Fruit fly (Drosophila melanogaster) whole organism, pupa: ENCODE results near the gene CG8064.

Source experiments
- CG10348 ChIP-seq: fragments of 200-800 bp; sonication (Bioruptor generic); IDR thresholded peaks from 2 replicates; pipeline ENCODE4 v1.3.6; 2022; ENCODE audit warnings: missing biosample characterization, missing genetic modification characterization
- CG12605 ChIP-seq: fragments of 200-800 bp; sonication (Bioruptor generic); IDR thresholded peaks from 2 replicates; pipeline ENCODE4 v1.3.6; 2022; ENCODE audit warnings: missing biosample characterization, missing genetic modification characterization
- CG13204 ChIP-seq: fragments of 200-800 bp; sonication (Bioruptor generic); optimal IDR thresholded peaks from 2 replicates; lab custom pipeline; 2018; ENCODE audit warnings: missing biosample characterization, mild to moderate bottlenecking, missing genetic modification characterization, moderate library complexity
- CG14655 ChIP-seq: fragments of 200-800 bp; sonication (Bioruptor generic); optimal IDR thresholded peaks from 3 replicates; lab custom pipeline; 2017; ENCODE audit warnings: mild to moderate bottlenecking, missing biosample characterization, missing genetic modification reagents, missing genetic modification characterization
- CG15710 ChIP-seq: fragments of 200-800 bp; sonication (Bioruptor generic); optimal IDR thresholded peaks from 2 replicates; lab custom pipeline; 2018; ENCODE audit warnings: missing biosample characterization, mild to moderate bottlenecking, missing genetic modification characterization, moderate library complexity
- CG17806 ChIP-seq: fragments of 200-800 bp; sonication (Bioruptor generic); optimal IDR thresholded peaks from 2 replicates; lab custom pipeline; 2018; ENCODE audit warnings: missing biosample characterization, mild to moderate bottlenecking, missing genetic modification characterization, moderate library complexity
- CG32121 ChIP-seq: fragments of 200-800 bp; sonication (Bioruptor generic); IDR thresholded peaks from 2 replicates; pipeline ENCODE4 v1.3.6; 2022; ENCODE audit warnings: missing biosample characterization, missing genetic modification characterization
- CG34367 ChIP-seq: fragments of 200-800 bp; sonication (Bioruptor generic); optimal IDR thresholded peaks from 2 replicates; lab custom pipeline; 2018; ENCODE audit warnings: missing biosample characterization, mild to moderate bottlenecking, missing genetic modification characterization
- CG4496 ChIP-seq: fragments of 200-800 bp; sonication (Bioruptor generic); IDR thresholded peaks from 3 replicates; pipeline ENCODE4 v1.3.6; 2022; ENCODE audit warnings: missing biosample characterization, missing genetic modification characterization
- CG8159 ChIP-seq: fragments of 200-800 bp; sonication (Bioruptor generic); optimal IDR thresholded peaks from 3 replicates; lab custom pipeline; 2018; ENCODE audit warnings: missing biosample characterization, mild to moderate bottlenecking, missing genetic modification characterization, moderate library complexity
- CG8301 ChIP-seq: fragments of 200-800 bp; sonication (Bioruptor generic); optimal IDR thresholded peaks from 2 replicates; lab custom pipeline; 2018; ENCODE audit warnings: missing biosample characterization, mild to moderate bottlenecking, missing genetic modification characterization
- CG9948 ChIP-seq: fragments of 200-800 bp; sonication (Bioruptor generic); optimal IDR thresholded peaks from 2 replicates; lab custom pipeline; 2018; ENCODE audit warnings: missing biosample characterization, mild to moderate bottlenecking, missing genetic modification characterization, moderate library complexity
- D1 ChIP-seq: fragments of 200-800 bp; sonication (Bioruptor generic); optimal IDR thresholded peaks from 2 replicates; lab custom pipeline; 2018; ENCODE audit warnings: missing biosample characterization, mild to moderate bottlenecking, missing genetic modification characterization, moderate library complexity
- EcR ChIP-seq: fragments of 200-800 bp; sonication (Bioruptor generic); optimal IDR thresholded peaks from 3 replicates; lab custom pipeline; 2019; ENCODE audit warnings: missing biosample characterization, missing genetic modification characterization, mild to moderate bottlenecking, moderate library complexity, missing genetic modification reagents
- Ets98B ChIP-seq: fragments of 200-800 bp; sonication (Bioruptor generic); IDR thresholded peaks from 2 replicates; pipeline ENCODE4 v1.3.6; 2022; ENCODE audit warnings: missing biosample characterization, missing genetic modification characterization
- Pif1A ChIP-seq: fragments of 200-800 bp; sonication (Bioruptor generic); optimal IDR thresholded peaks from 3 replicates; lab custom pipeline; 2016; ENCODE audit warnings: missing biosample characterization, missing genetic modification characterization
- Pif1B ChIP-seq: fragments of 200-800 bp; sonication (Bioruptor generic); optimal IDR thresholded peaks from 3 replicates; lab custom pipeline; 2016; ENCODE audit warnings: missing biosample characterization, missing genetic modification characterization
- Snoo ChIP-seq: fragments of 200-800 bp; sonication (Bioruptor generic); optimal IDR thresholded peaks from 3 replicates; lab custom pipeline; 2017; ENCODE audit warnings: missing biosample characterization, mild to moderate bottlenecking, missing genetic modification characterization, inconsistent platforms
- fd96Ca ChIP-seq: fragments of 200-800 bp; sonication (Bioruptor generic); IDR thresholded peaks from 3 replicates; pipeline ENCODE4 v1.3.6; 2022; ENCODE audit warnings: missing biosample characterization, missing genetic modification characterization
- gl ChIP-seq: fragments of 200-800 bp; sonication (Bioruptor generic); optimal IDR thresholded peaks from 2 replicates; lab custom pipeline; 2018; ENCODE audit warnings: missing biosample characterization, mild to moderate bottlenecking, missing genetic modification characterization
- rn ChIP-seq: fragments of 200-800 bp; sonication (Bioruptor generic); IDR thresholded peaks from 2 replicates; pipeline ENCODE4 v1.3.6; 2022; ENCODE audit warnings: missing biosample characterization, missing genetic modification characterization

Gene CG8064

dm6 chr3R:18311368-18311919 lies 28.0 kb downstream of the CG8064 start:
- TF ChIP-seq CG8301 (peak; percentile 13), Ets98B (peak; percentile 47; the same call in 1 of the 2 replicates), rn (GFP tag; lab: Robert Waterston, UW) (no peak), CG4496 (GFP tag; lab: Robert Waterston, UW) (peak; percentile 76), CG13204 (GFP tag; lab: Kevin White, UChicago) (peak; percentile 85), gl (tag; lab: Kevin White, UChicago) (peak; percentile 42), CG8159 (tag; lab: Kevin White, UChicago) (peak; percentile 74), EcR (GFP tag; lab: Kevin White, UChicago) (peak; percentile 84), CG14655 (GFP tag; lab: Kevin White, UChicago) (peak; percentile 34), Snoo (tag; lab: Kevin White, UChicago) (no peak), fd96Ca (GFP tag; lab: Robert Waterston, UW) (peak; percentile 70; the same call in 2 of the 3 replicates), D1 (tag; lab: Kevin White, UChicago) (no peak), CG9948 (peak; percentile 49), CG17806 (tag; lab: Kevin White, UChicago) (no peak), Pif1B (GFP tag; lab: Kevin White, UChicago) (no peak), CG12605 (GFP tag; lab: Robert Waterston, UW) (0 out of 2 replicates have a peak, but pooled peaks have one; percentile 13), CG15710 (tag; lab: Kevin White, UChicago) (peak; percentile 60), Pif1A (GFP tag; lab: Kevin White, UChicago) (no peak), CG32121 (GFP tag; lab: Robert Waterston, UW) (0 out of 2 replicates have a peak, but pooled peaks have one; percentile 26), CG34367 (tag; lab: Kevin White, UChicago) (peak; percentile 8), CG10348 (GFP tag; lab: Robert Waterston, UW) (0 out of 2 replicates have a peak, but pooled peaks have one; percentile 18)
- TF ChIP-seq, all 21 proteins: peak for 15

- TF ChIP-seq Pif1A (GFP tag; lab: Kevin White, UChicago) (peak; percentile 24), fd96Ca (GFP tag; lab: Robert Waterston, UW) (0 out of 3 replicates have a peak, but pooled peaks have one; percentile 7), EcR (GFP tag; lab: Kevin White, UChicago) (no peak), CG14655 (GFP tag; lab: Kevin White, UChicago) (peak; percentile 19), CG8159 (tag; lab: Kevin White, UChicago) (peak; percentile 7)
Measured at dm6 chr3R:18312761-18313160, 29.3 kb downstream of the CG8064 start.

DNA sequence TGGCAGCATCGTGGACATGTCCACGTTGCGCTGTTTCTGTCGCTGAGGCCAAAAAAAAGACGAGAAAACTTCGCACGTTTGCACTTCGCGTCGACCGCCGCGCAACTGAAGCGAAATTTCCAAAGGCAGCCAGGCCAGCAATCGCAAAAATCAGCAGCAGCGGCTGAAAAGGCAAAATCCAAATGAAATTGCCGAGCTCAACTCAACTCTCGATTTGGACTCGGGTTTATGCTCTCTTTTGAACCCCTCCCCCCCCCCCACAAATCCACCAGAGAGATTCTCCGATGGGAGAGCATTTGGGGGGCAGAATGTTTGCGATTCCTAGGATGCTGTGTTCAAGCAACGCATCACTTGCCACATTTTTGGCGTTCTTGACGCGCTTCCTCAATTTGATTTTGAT lies 30.9 kb downstream of the CG8064 start, which contains the start of gene PKD:
PKD (minus strand) TSS at position 88 of the 400 bp plus-strand sequence.
- TF ChIP-seq Snoo (tag; lab: Kevin White, UChicago): no peak
- TF ChIP-seq CG32121 (GFP tag; lab: Robert Waterston, UW): no peak
- TF ChIP-seq CG14655 (GFP tag; lab: Kevin White, UChicago): no peak
- TF ChIP-seq CG13204 (GFP tag; lab: Kevin White, UChicago): no peak
- TF ChIP-seq CG15710 (tag; lab: Kevin White, UChicago): no peak
- TF ChIP-seq CG34367 (tag; lab: Kevin White, UChicago): no peak
- TF ChIP-seq CG12605 (GFP tag; lab: Robert Waterston, UW): peak; percentile 26; the same call in 1 of the 2 replicates
- no peak for TF ChIP-seq CG8159 (tag; lab: Kevin White, UChicago)
- TF ChIP-seq CG8301: no peak
- TF ChIP-seq gl (tag; lab: Kevin White, UChicago): peak; percentile 14
- no peak for TF ChIP-seq Pif1A (GFP tag; lab: Kevin White, UChicago)
- TF ChIP-seq fd96Ca (GFP tag; lab: Robert Waterston, UW): no peak; the same call in 2 of the 3 replicates
- no peak for TF ChIP-seq CG9948
- no peak for TF ChIP-seq rn (GFP tag; lab: Robert Waterston, UW)
- TF ChIP-seq CG4496 (GFP tag; lab: Robert Waterston, UW): peak; percentile 77
- no peak for TF ChIP-seq Pif1B (GFP tag; lab: Kevin White, UChicago)
- no peak for TF ChIP-seq EcR (GFP tag; lab: Kevin White, UChicago)
- TF ChIP-seq CG17806 (tag; lab: Kevin White, UChicago): no peak
- TF ChIP-seq CG10348 (GFP tag; lab: Robert Waterston, UW): no peak
- no peak for TF ChIP-seq D1 (tag; lab: Kevin White, UChicago)
- TF ChIP-seq Ets98B: peak; percentile 15; the same call in 1 of the 2 replicates

DNA sequence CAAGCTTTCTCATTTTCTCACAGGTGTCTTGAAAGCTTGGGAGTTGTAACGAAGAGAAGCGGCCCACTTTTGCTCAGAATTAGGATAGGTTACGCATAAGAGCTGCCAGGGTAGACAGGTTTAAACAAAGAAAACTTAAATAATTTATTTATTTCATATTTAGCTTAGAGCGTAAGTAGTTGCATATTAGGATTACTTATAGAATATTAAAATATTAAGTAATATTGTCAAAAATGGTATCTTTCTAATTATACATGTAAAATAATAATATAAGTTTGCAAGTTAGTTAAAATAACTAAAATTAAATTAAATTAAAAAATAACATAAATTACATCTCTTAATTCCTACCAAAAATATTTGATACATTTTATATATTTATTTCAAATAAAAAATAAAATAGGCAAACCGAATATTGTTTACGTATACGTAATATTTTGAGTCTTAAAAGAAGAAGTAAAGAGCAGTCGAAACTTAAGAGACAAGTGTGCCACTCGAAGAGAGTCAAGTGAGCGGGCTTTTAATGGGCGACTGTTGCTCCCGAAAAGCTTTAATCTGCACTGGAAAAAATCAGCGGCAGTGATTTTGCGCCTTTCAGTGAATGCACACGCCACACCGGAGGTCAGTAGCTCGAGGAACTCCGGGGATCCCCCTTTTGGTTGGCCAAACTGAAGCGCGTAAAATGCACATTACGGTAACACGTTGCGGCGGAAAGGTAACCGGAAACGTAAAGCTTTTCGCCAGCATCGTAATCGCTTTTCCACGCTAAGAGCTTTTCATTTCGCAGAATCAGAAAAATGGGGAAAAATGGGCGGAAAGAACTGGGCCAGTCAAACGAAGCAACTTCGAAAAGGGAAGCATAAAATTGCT lies 31.6 kb downstream of the CG8064 start:
- TF ChIP-seq CG32121 (GFP tag; lab: Robert Waterston, UW): peak; percentile 66
- peak; percentile 55 for TF ChIP-seq Ets98B
- TF ChIP-seq EcR (GFP tag; lab: Kevin White, UChicago): peak; percentile 15
- TF ChIP-seq CG13204 (GFP tag; lab: Kevin White, UChicago): no peak
- peak; percentile 64; the same call in 1 of the 3 replicates for TF ChIP-seq fd96Ca (GFP tag; lab: Robert Waterston, UW)
- TF ChIP-seq CG9948: no peak
- peak; percentile 73 for TF ChIP-seq CG4496 (GFP tag; lab: Robert Waterston, UW)

DNA sequence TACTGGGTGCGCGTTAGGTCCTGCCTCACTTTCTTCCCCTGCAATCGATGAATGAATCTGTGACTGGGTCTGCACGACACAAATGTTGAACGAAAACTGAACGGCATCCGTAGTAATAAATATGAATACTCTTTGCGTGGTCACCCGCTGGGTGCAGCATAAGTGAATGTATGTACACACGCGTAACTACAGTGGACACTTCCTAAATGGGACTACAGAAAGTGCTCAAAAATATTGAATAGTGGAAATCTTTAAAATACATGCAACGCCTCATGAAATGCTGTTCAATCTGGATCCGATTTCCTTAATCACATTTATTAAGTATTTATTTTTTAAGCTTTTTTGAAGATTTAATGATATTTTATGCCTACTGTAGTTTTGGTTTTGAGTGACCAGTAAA lies 45.4 kb downstream of the CG8064 start, which contains the start of gene naz:
naz (minus strand) TSS at position 101 of the 400 bp plus-strand sequence.
- TF ChIP-seq D1 (tag; lab: Kevin White, UChicago) (no peak), CG8159 (tag; lab: Kevin White, UChicago) (no peak), CG9948 (no peak), rn (GFP tag; lab: Robert Waterston, UW) (no peak), CG14655 (GFP tag; lab: Kevin White, UChicago) (peak; percentile 5), CG32121 (GFP tag; lab: Robert Waterston, UW) (no peak), Ets98B (no peak)
